Fruit fly (Drosophila melanogaster) ovary, adult (tissue): ENCODE data around the gene PEK.

Experiments used
- CG17801 ChIP-seq: fragments of 200-800 bp; optimal IDR thresholded peaks from 2 replicates; lab custom pipeline; 2019; ENCODE audit warnings: missing biosample characterization, mild to moderate bottlenecking, missing genetic modification characterization, moderate library complexity; ENCODE audit not compliant: partially characterized antibody

PEK gene

dm6 chr3R:5438750-5439149 lies 25.8 kb downstream of the PEK start:
- no peak for TF ChIP-seq CG17801 (GFP tag; lab: Kevin White, UChicago)

- no peak for TF ChIP-seq CG17801 (GFP tag; lab: Kevin White, UChicago)
Measured at dm6 chr3R:5429786-5430185, 34.8 kb downstream of the PEK start.

dm6 chr3R:5427157-5427556 lies 37.4 kb downstream of the PEK start, which contains the start of gene CG12147:
CG12147 (minus strand) TSS chr3R:5427257.
- no peak for TF ChIP-seq CG17801 (GFP tag; lab: Kevin White, UChicago)

- no peak for TF ChIP-seq CG17801 (GFP tag; lab: Kevin White, UChicago)
Measured at dm6 chr3R:5422123-5422522, 42.4 kb downstream of the PEK start.

dm6 chr3R:5420454-5420853 lies 44.1 kb downstream of the PEK start:
- no peak for TF ChIP-seq CG17801 (GFP tag; lab: Kevin White, UChicago)

dm6 chr3R:5414147-5414748 lies 50.3 kb downstream of the PEK start, which contains the start of gene CG14669:
CG14669 (plus strand) TSS chr3R:5414527.
- TF ChIP-seq CG17801 (GFP tag; lab: Kevin White, UChicago): no peak

- TF ChIP-seq CG17801 (GFP tag; lab: Kevin White, UChicago): no peak
Measured at dm6 chr3R:5412987-5413386, 51.6 kb downstream of the PEK start.

dm6 chr3R:5412306-5412705 lies 52.2 kb downstream of the PEK start, which contains the start of gene Orco:
Orco (minus strand) TSS chr3R:5412406.
- no peak for TF ChIP-seq CG17801 (GFP tag; lab: Kevin White, UChicago)
